Worm (Caenorhabditis elegans) whole organism, L1 larva: ENCODE results near the gene ser-4.

Source experiments
- mdl-1 ChIP-seq, 2 experiments: fragments of 150-350 bp; optimal IDR thresholded peaks; 2 replicates each; lab custom pipeline; 2014 to 2017; ENCODE audit warnings: missing biosample characterization in 2 of 2, missing genetic modification characterization in 2 of 2, inconsistent platforms in 1 of 2
- nhr-28 ChIP-seq: fragments of 150-350 bp; optimal IDR thresholded peaks from 2 replicates; lab custom pipeline; 2014; ENCODE audit warnings: missing biosample characterization, missing genetic modification characterization

ce11 chrIII:1702337-1702736, 30.6 kb downstream of the ser-4 start, which contains the start of gene spex-3:
- TF ChIP-seq nhr-28 (tag; lab: Kevin White, UChicago) = no peak
- TF ChIP-seq mdl-1 (tag; optimal IDR thresholded peaks at IDR 0.05; lab: Kevin White, UChicago) = no peak
